Fruit fly (Drosophila melanogaster): ENCODE measurements around the gene 5PtaseI.

Gene 5PtaseI

dm6 chr3R:24999575-24999974 lies 45.4 kb downstream of the 5PtaseI start:
- TF ChIP-seq kay (GFP tag; ENCODE audit: borderline replicate concordance) (no peak), cic (GFP tag; optimal IDR thresholded peaks at IDR 0.05) (no peak), CG1620 (GFP tag; optimal IDR thresholded peaks at IDR 0.05) (no peak), Mnt (GFP tag; optimal IDR thresholded peaks at IDR 0.05) (no peak), CG12768 (GFP tag; optimal IDR thresholded peaks at IDR 0.05) (no peak), tj (GFP tag; optimal IDR thresholded peaks at IDR 0.05) (no peak), CG14711 (tag; optimal IDR thresholded peaks at IDR 0.05) (no peak), CG5204 (GFP tag; optimal IDR thresholded peaks at IDR 0.05) (no peak)

DNA sequence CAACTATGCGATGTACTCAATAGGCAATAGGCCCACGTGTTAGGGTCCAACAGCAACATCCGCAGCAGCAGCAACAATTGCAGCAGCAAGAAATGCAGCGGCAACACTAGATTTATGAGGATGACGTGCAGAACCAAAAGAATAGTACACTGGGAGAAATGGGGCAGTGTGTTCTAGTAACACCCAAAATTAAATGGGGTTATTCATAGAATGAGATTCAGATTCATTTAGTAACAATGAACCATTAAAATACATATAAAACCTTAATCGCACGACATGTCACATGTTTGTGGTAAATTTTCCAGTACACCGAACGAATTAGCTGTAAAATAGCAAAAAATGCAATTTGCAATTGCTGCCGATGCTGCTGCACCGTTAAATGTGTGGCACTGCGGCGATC lies 47.7 kb downstream of the 5PtaseI start:
- TF ChIP-seq toe (GFP tag; optimal IDR thresholded peaks at IDR 0.05) (no peak), Clk (GFP tag; optimal IDR thresholded peaks at IDR 0.05) (no peak), Hr96 (GFP tag; optimal IDR thresholded peaks at IDR 0.05) (no peak), cic (GFP tag; optimal IDR thresholded peaks at IDR 0.05) (no peak), ovo (GFP tag; optimal IDR thresholded peaks at IDR 0.05) (no peak), tj (GFP tag; optimal IDR thresholded peaks at IDR 0.05) (no peak), bab1 (GFP tag; optimal IDR thresholded peaks at IDR 0.05) (no peak), CG11617 (GFP tag; optimal IDR thresholded peaks at IDR 0.05) (no peak), CG14711 (tag; optimal IDR thresholded peaks at IDR 0.05) (no peak), kay (GFP tag; ENCODE audit: borderline replicate concordance) (no peak), cnc (optimal IDR thresholded peaks at IDR 0.05) (no peak), Mnt (GFP tag; optimal IDR thresholded peaks at IDR 0.05) (no peak), Crg-1 (GFP tag; optimal IDR thresholded peaks at IDR 0.05) (no peak), CG33017 (tag; optimal IDR thresholded peaks at IDR 0.05) (no peak), CG7045 (GFP tag; optimal IDR thresholded peaks at IDR 0.05) (no peak)

- TF ChIP-seq ovo (GFP tag; optimal IDR thresholded peaks at IDR 0.05) (no peak), Hr96 (GFP tag; optimal IDR thresholded peaks at IDR 0.05) (no peak), CG14711 (tag; optimal IDR thresholded peaks at IDR 0.05) (no peak), CG1620 (GFP tag; optimal IDR thresholded peaks at IDR 0.05) (no peak), Crg-1 (GFP tag; optimal IDR thresholded peaks at IDR 0.05) (no peak), toe (GFP tag; optimal IDR thresholded peaks at IDR 0.05) (no peak), cic (GFP tag; optimal IDR thresholded peaks at IDR 0.05) (no peak), CG33017 (tag; optimal IDR thresholded peaks at IDR 0.05) (no peak), kay (GFP tag; ENCODE audit: borderline replicate concordance) (no peak), Clk (GFP tag; optimal IDR thresholded peaks at IDR 0.05) (no peak), tj (GFP tag; optimal IDR thresholded peaks at IDR 0.05) (no peak), CG12768 (GFP tag; optimal IDR thresholded peaks at IDR 0.05) (no peak), CG11617 (GFP tag; optimal IDR thresholded peaks at IDR 0.05) (no peak), CG7045 (GFP tag; optimal IDR thresholded peaks at IDR 0.05) (no peak), pad (GFP tag; optimal IDR thresholded peaks at IDR 0.05) (no peak), cnc (optimal IDR thresholded peaks at IDR 0.05) (no peak)
Measured at dm6 chr3R:24996502-24996901, 48.4 kb downstream of the 5PtaseI start.

All from whole organism, adult.